Worm (Caenorhabditis elegans) whole organism, L3 larva: ENCODE measurements around the gene D1086.3.
A peak's percentile ranks its signal among the peaks of the same experiment; 100 is the strongest.

Source experiments
- R02D3.7 ChIP-seq: fragments of 150-350 bp; optimal IDR thresholded peaks from 2 replicates; lab custom pipeline; 2014; ENCODE audit warnings: missing biosample characterization, missing genetic modification characterization
- ZK546.5 ChIP-seq: sonication (generic microtip); optimal IDR thresholded peaks from 2 replicates; lab custom pipeline; 2017; ENCODE audit warnings: missing biosample characterization, missing genetic modification characterization
- ama-1 ChIP-seq: fragments of 150-350 bp; optimal IDR thresholded peaks from 2 replicates; lab custom pipeline; 2018
- ceh-16 ChIP-seq: sonication (generic microtip); optimal IDR thresholded peaks from 2 replicates; lab custom pipeline; 2017; ENCODE audit warnings: missing biosample characterization, missing genetic modification characterization
- ceh-28 ChIP-seq: fragments of 150-350 bp; optimal IDR thresholded peaks from 2 replicates; lab custom pipeline; 2014; ENCODE audit warnings: missing biosample characterization, missing genetic modification reagents, missing genetic modification characterization
- ceh-82 ChIP-seq: fragments of 150-350 bp; optimal IDR thresholded peaks from 2 replicates; lab custom pipeline; 2014; ENCODE audit warnings: missing biosample characterization, missing genetic modification characterization
- daf-12 ChIP-seq: fragments of 150-350 bp; optimal IDR thresholded peaks from 2 replicates; lab custom pipeline; 2014; ENCODE audit warnings: missing biosample characterization, missing genetic modification reagents, missing genetic modification characterization
- egl-27 ChIP-seq: sonication (generic microtip); optimal IDR thresholded peaks from 4 replicates; lab custom pipeline; 2017; ENCODE audit warnings: missing biosample characterization, missing genetic modification reagents, missing genetic modification characterization
- egl-5 ChIP-seq: fragments of 150-350 bp; optimal IDR thresholded peaks from 2 replicates; lab custom pipeline; 2017; ENCODE audit warnings: missing biosample characterization, missing genetic modification reagents, missing genetic modification characterization, inconsistent platforms
- elt-2 ChIP-seq: sonication (generic microtip); optimal IDR thresholded peaks from 2 replicates; lab custom pipeline; 2016; ENCODE audit warnings: missing genetic modification reagents, mild to moderate bottlenecking, missing genetic modification characterization, missing compliant biosample characterization
- eor-1 ChIP-seq, 2 experiments: fragments of 150-350 bp; optimal IDR thresholded peaks; 2 replicates each; lab custom pipeline; 2014 to 2018; ENCODE audit warnings: missing biosample characterization in 2 of 2, missing genetic modification characterization in 2 of 2
- fkh-10 ChIP-seq: sonication (generic microtip); optimal IDR thresholded peaks from 2 replicates; lab custom pipeline; 2017; ENCODE audit warnings: missing biosample characterization, missing genetic modification reagents, missing genetic modification characterization
- fos-1 ChIP-seq: fragments of 150-350 bp; optimal IDR thresholded peaks from 2 replicates; lab custom pipeline; 2014; ENCODE audit warnings: missing biosample characterization, missing genetic modification characterization
- hmg-11 ChIP-seq: sonication (generic microtip); optimal IDR thresholded peaks from 2 replicates; lab custom pipeline; 2016; ENCODE audit warnings: missing genetic modification characterization, missing compliant biosample characterization
- lin-15B ChIP-seq: fragments of 150-350 bp; optimal IDR thresholded peaks from 2 replicates; lab custom pipeline; 2014; ENCODE audit warnings: missing biosample characterization, missing genetic modification characterization
- lin-39 ChIP-seq: fragments of 150-350 bp; optimal IDR thresholded peaks from 2 replicates; lab custom pipeline; 2018; ENCODE audit warnings: missing biosample characterization, missing genetic modification reagents, missing genetic modification characterization
- lsy-12 ChIP-seq: sonication (generic microtip); optimal IDR thresholded peaks from 2 replicates; lab custom pipeline; 2016; ENCODE audit warnings: mild to moderate bottlenecking, missing genetic modification characterization, missing compliant biosample characterization
- mml-1 ChIP-seq: fragments of 150-350 bp; sonication (generic microtip); optimal IDR thresholded peaks from 3 replicates; lab custom pipeline; 2014; ENCODE audit warnings: missing biosample characterization, missing genetic modification characterization
- nfya-1 ChIP-seq: sonication (generic microtip); optimal IDR thresholded peaks from 2 replicates; lab custom pipeline; 2017; ENCODE audit warnings: missing genetic modification characterization, mild to moderate bottlenecking, missing compliant biosample characterization, antibody characterized with exemption, moderate library complexity; ENCODE audit not compliant: insufficient read depth
- nhr-11 ChIP-seq: fragments of 150-350 bp; optimal IDR thresholded peaks from 2 replicates; lab custom pipeline; 2014; ENCODE audit warnings: missing biosample characterization, missing genetic modification characterization
- nhr-12 ChIP-seq: fragments of 150-350 bp; optimal IDR thresholded peaks from 2 replicates; lab custom pipeline; 2014; ENCODE audit warnings: missing biosample characterization, missing genetic modification characterization
- nhr-23 ChIP-seq: fragments of 150-350 bp; optimal IDR thresholded peaks from 2 replicates; lab custom pipeline; 2014; ENCODE audit warnings: missing biosample characterization, missing genetic modification reagents, missing genetic modification characterization
- nhr-237 ChIP-seq: fragments of 150-350 bp; optimal IDR thresholded peaks from 2 replicates; lab custom pipeline; 2014; ENCODE audit warnings: missing biosample characterization, missing genetic modification characterization
- nhr-25 ChIP-seq: sonication (generic microtip); optimal IDR thresholded peaks from 2 replicates; lab custom pipeline; 2017; ENCODE audit warnings: missing biosample characterization, missing genetic modification characterization
- nhr-28 ChIP-seq: fragments of 150-350 bp; optimal IDR thresholded peaks from 2 replicates; lab custom pipeline; 2014; ENCODE audit warnings: missing biosample characterization, missing genetic modification characterization
- nhr-43 ChIP-seq: sonication (generic microtip); optimal IDR thresholded peaks from 2 replicates; lab custom pipeline; 2016; ENCODE audit warnings: mild to moderate bottlenecking, missing genetic modification characterization, missing compliant biosample characterization; ENCODE audit not compliant: poor library complexity, severe bottlenecking
- nhr-67 ChIP-seq: fragments of 150-350 bp; optimal IDR thresholded peaks from 2 replicates; lab custom pipeline; 2014; ENCODE audit warnings: missing biosample characterization, missing genetic modification characterization
- pha-4 ChIP-seq: fragments of 150-350 bp; optimal IDR thresholded peaks from 2 replicates; lab custom pipeline; 2014; ENCODE audit warnings: missing biosample characterization, missing genetic modification reagents, missing genetic modification characterization
- sea-2 ChIP-seq: fragments of 150-350 bp; sonication (generic microtip); optimal IDR thresholded peaks from 4 replicates; lab custom pipeline; 2014; ENCODE audit warnings: missing biosample characterization, missing genetic modification reagents, missing genetic modification characterization
- skn-1 ChIP-seq: fragments of 150-350 bp; optimal IDR thresholded peaks from 2 replicates; lab custom pipeline; 2014; ENCODE audit warnings: missing biosample characterization, missing genetic modification characterization
- snpc-4 ChIP-seq: fragments of 150-350 bp; optimal IDR thresholded peaks from 2 replicates; lab custom pipeline; 2014; ENCODE audit warnings: missing biosample characterization, missing genetic modification characterization
- unc-39 ChIP-seq: sonication (generic microtip); optimal IDR thresholded peaks from 4 replicates; lab custom pipeline; 2017; ENCODE audit warnings: missing biosample characterization, missing genetic modification characterization
- unc-62 ChIP-seq: fragments of 150-350 bp; sonication (generic microtip); optimal IDR thresholded peaks from 4 replicates; lab custom pipeline; 2014; ENCODE audit warnings: missing biosample characterization, missing genetic modification reagents, missing genetic modification characterization
- zag-1 ChIP-seq: fragments of 150-350 bp; optimal IDR thresholded peaks from 2 replicates; lab custom pipeline; 2014; ENCODE audit warnings: missing biosample characterization, missing genetic modification characterization
- ztf-11 ChIP-seq: fragments of 150-350 bp; optimal IDR thresholded peaks from 2 replicates; lab custom pipeline; 2014; ENCODE audit warnings: missing biosample characterization, missing genetic modification characterization

Gene D1086.3

ce11 chrV:14057540-14057939 is 35.1 kb upstream of the D1086.3 start, which contains the start of gene F58D12.3:
Gene F58D12.3 (plus strand): TSS chrV:14057840.
- TF ChIP-seq egl-5 (tag; lab: Kevin White, UChicago) = no peak
- TF ChIP-seq pha-4 (tag; lab: Kevin White, UChicago) = no peak
- TF ChIP-seq lin-39 (tag; lab: Kevin White, UChicago) = no peak
- TF ChIP-seq unc-62 = no peak
- no peak for TF ChIP-seq ztf-11 (tag; lab: Kevin White, UChicago)
- TF ChIP-seq nfya-1 (tag; lab: Kevin White, UChicago) = no peak
- TF ChIP-seq nhr-25 = no peak
- TF ChIP-seq, all 47 proteins: peak for 0

ce11 chrV:14063980-14064379 is 28.6 kb upstream of the D1086.3 start:
- TF ChIP-seq nfya-1 (tag; lab: Kevin White, UChicago) (peak; percentile 90), lsy-12 (no peak), ceh-16 (tag; lab: Kevin White, UChicago) (no peak)

- TF ChIP-seq hmg-11 (tag; lab: Kevin White, UChicago) = no peak
- TF ChIP-seq daf-12 = no peak
- TF ChIP-seq nhr-43 (tag; lab: Kevin White, UChicago) = no peak
- no peak for TF ChIP-seq pha-4 (tag; lab: Kevin White, UChicago)
- TF ChIP-seq eor-1 (tag; optimal IDR thresholded peaks at IDR 0.05; lab: Kevin White, UChicago) = no peak
- no peak for TF ChIP-seq nhr-12
- TF ChIP-seq ceh-82 (tag; lab: Kevin White, UChicago) = no peak
- TF ChIP-seq snpc-4 (tag; lab: Kevin White, UChicago) = no peak
- TF ChIP-seq lsy-12 = no peak
- no peak for TF ChIP-seq sea-2 (GFP tag; lab: Kevin White, UChicago)
- no peak for TF ChIP-seq nhr-28 (tag; lab: Kevin White, UChicago)
- TF ChIP-seq fos-1 (tag; lab: Kevin White, UChicago) = no peak
- TF ChIP-seq unc-62 = no peak
- no peak for TF ChIP-seq skn-1 (tag; lab: Kevin White, UChicago)
- no peak for TF ChIP-seq nhr-23 (tag; lab: Kevin White, UChicago)
- TF ChIP-seq nfya-1 (tag; lab: Kevin White, UChicago) = no peak
- TF ChIP-seq nhr-67 (tag; lab: Kevin White, UChicago) = no peak
- TF ChIP-seq mml-1 (tag; lab: Kevin White, UChicago) = no peak
- no peak for TF ChIP-seq egl-27 (tag; lab: Kevin White, UChicago)
These were observed 28.2 kb upstream of the D1086.3 start, which contains the start of gene D1086.21 for ce11 chrV:14064422-14064821. Gene D1086.21 (plus strand): TSS chrV:14064722.

ce11 chrV:14067816-14068296 is 24.7 kb upstream of the D1086.3 start, which contains the start of gene D1086.17:
Gene D1086.17 (plus strand): TSS chrV:14067866.
- TF ChIP-seq elt-2 (tag; lab: Kevin White, UChicago) (no peak), nfya-1 (tag; lab: Kevin White, UChicago) (no peak), lsy-12 (no peak), nhr-67 (tag; lab: Kevin White, UChicago) (no peak), lin-15B (tag; lab: Kevin White, UChicago) (no peak), nhr-11 (tag; lab: Kevin White, UChicago) (no peak), mml-1 (tag; lab: Kevin White, UChicago) (no peak), hmg-11 (tag; lab: Kevin White, UChicago) (no peak), skn-1 (tag; lab: Kevin White, UChicago) (no peak), fkh-10 (GFP tag; lab: Kevin White, UChicago) (no peak), nhr-28 (tag; lab: Kevin White, UChicago) (no peak), ZK546.5 (tag; lab: Kevin White, UChicago) (no peak), ama-1 (lab: Kevin White, UChicago) (no peak), nhr-237 (tag; lab: Kevin White, UChicago) (no peak), zag-1 (no peak), R02D3.7 (tag; lab: Kevin White, UChicago) (no peak), unc-39 (no peak), fos-1 (tag; lab: Kevin White, UChicago) (no peak), ceh-28 (no peak)
